Worm (Caenorhabditis elegans): ENCODE data around the gene ceh-100.

The ceh-100 gene

ce11 chrII:12620764-12621163 is 17.3 kb upstream of the ceh-100 start, which contains the start of gene nspe-1:
Gene nspe-1 (minus strand): TSS chrII:12620864.
- TF ChIP-seq nhr-76 (tag; optimal IDR thresholded peaks at IDR 0.05) (no peak), sea-2 (GFP tag; optimal IDR thresholded peaks at IDR 0.05) (no peak), pqm-1 (tag; optimal IDR thresholded peaks at IDR 0.05) (no peak), R02D3.7 (tag; optimal IDR thresholded peaks at IDR 0.05) (no peak), egl-5 (tag; optimal IDR thresholded peaks at IDR 0.05) (no peak), ztf-11 (tag; optimal IDR thresholded peaks at IDR 0.05) (no peak), daf-12 (tag; optimal IDR thresholded peaks at IDR 0.05) (no peak), snpc-4 (tag; optimal IDR thresholded peaks at IDR 0.05) (no peak), nhr-25 (tag; optimal IDR thresholded peaks at IDR 0.05) (no peak), nhr-12 (tag; optimal IDR thresholded peaks at IDR 0.05) (no peak), ZK546.5 (tag; optimal IDR thresholded peaks at IDR 0.05) (no peak), ceh-9 (tag; optimal IDR thresholded peaks at IDR 0.05) (no peak), lin-15B (tag; optimal IDR thresholded peaks at IDR 0.05) (no peak), nhr-28 (tag; optimal IDR thresholded peaks at IDR 0.05) (no peak), elt-3 (tag; optimal IDR thresholded peaks at IDR 0.05) (no peak), mdl-1 (tag; optimal IDR thresholded peaks at IDR 0.05) (no peak), zag-1 (tag; optimal IDR thresholded peaks at IDR 0.05) (no peak), lin-39 (tag; optimal IDR thresholded peaks at IDR 0.05) (no peak)

- TF ChIP-seq nhr-76 (tag; optimal IDR thresholded peaks at IDR 0.05) = no peak
- TF ChIP-seq fkh-10 (GFP tag; optimal IDR thresholded peaks at IDR 0.05) = no peak
- no peak for TF ChIP-seq skn-1 (tag; optimal IDR thresholded peaks at IDR 0.05)
- TF ChIP-seq ceh-82 (tag; optimal IDR thresholded peaks at IDR 0.05) = no peak
- TF ChIP-seq elt-2 (tag; optimal IDR thresholded peaks at IDR 0.05) = no peak
- no peak for TF ChIP-seq ztf-4 (tag; optimal IDR thresholded peaks at IDR 0.05)
- TF ChIP-seq elt-1 (tag; optimal IDR thresholded peaks at IDR 0.05) = no peak
- no peak for TF ChIP-seq pqm-1 (tag; optimal IDR thresholded peaks at IDR 0.05)
- no peak for TF ChIP-seq daf-12 (tag; optimal IDR thresholded peaks at IDR 0.05)
- TF ChIP-seq tbx-2 (tag; optimal IDR thresholded peaks at IDR 0.05) = no peak
- TF ChIP-seq nhr-237 (tag; optimal IDR thresholded peaks at IDR 0.05) = no peak
- no peak for TF ChIP-seq nhr-23 (tag; optimal IDR thresholded peaks at IDR 0.05)
- TF ChIP-seq egl-5 (tag; optimal IDR thresholded peaks at IDR 0.05) = no peak
- no peak for TF ChIP-seq eor-1 (tag; optimal IDR thresholded peaks at IDR 0.05)
- TF ChIP-seq sea-2 (GFP tag; optimal IDR thresholded peaks at IDR 0.05) = no peak
These were observed 15.8 kb upstream of the ceh-100 start, which contains the start of gene nspe-2 for ce11 chrII:12619288-12619687. Gene nspe-2 (minus strand): TSS chrII:12619388.

ce11 chrII:12617586-12617985 is 14.1 kb upstream of the ceh-100 start, which contains the start of gene nspe-3:
Gene nspe-3 (plus strand): TSS chrII:12617886.
- TF ChIP-seq fos-1 (tag; optimal IDR thresholded peaks at IDR 0.05) (no peak), egl-27 (tag; optimal IDR thresholded peaks at IDR 0.05) (no peak), elt-3 (tag; optimal IDR thresholded peaks at IDR 0.05) (no peak), nhr-25 (tag; optimal IDR thresholded peaks at IDR 0.05) (no peak)

- no peak for TF ChIP-seq ceh-9 (tag; optimal IDR thresholded peaks at IDR 0.05)
- TF ChIP-seq pha-4 (tag; optimal IDR thresholded peaks at IDR 0.05) = no peak
- TF ChIP-seq nhr-76 (tag; optimal IDR thresholded peaks at IDR 0.05) = no peak
- no peak for TF ChIP-seq ceh-28 (tag; optimal IDR thresholded peaks at IDR 0.05)
- TF ChIP-seq ZK546.5 (tag; optimal IDR thresholded peaks at IDR 0.05) = no peak
- TF ChIP-seq R02D3.7 (tag; optimal IDR thresholded peaks at IDR 0.05) = no peak
- no peak for TF ChIP-seq egl-27 (tag; optimal IDR thresholded peaks at IDR 0.05)
These were observed 12.6 kb upstream of the ceh-100 start, which contains the start of gene nspe-6 for ce11 chrII:12616081-12616480. Gene nspe-6 (minus strand): TSS chrII:12616181.

- peak; percentile 91 for TF ChIP-seq nhr-43 (tag; optimal IDR thresholded peaks at IDR 0.05; ENCODE audit: poor library complexity, severe bottlenecking)
- no peak for TF ChIP-seq ceh-28 (tag; optimal IDR thresholded peaks at IDR 0.05)
- TF ChIP-seq nhr-23 (tag; optimal IDR thresholded peaks at IDR 0.05) = peak; percentile 42
These were observed 11.9 kb upstream of the ceh-100 start for ce11 chrII:12615413-12615812.

ce11 chrII:12612218-12612617 is 8.7 kb upstream of the ceh-100 start, which contains the start of gene nspe-4:
Gene nspe-4 (plus strand): TSS chrII:12612518.
- TF ChIP-seq fos-1 (tag; optimal IDR thresholded peaks at IDR 0.05) (no peak), unc-62 (GFP tag; optimal IDR thresholded peaks at IDR 0.05) (no peak), nhr-23 (tag; optimal IDR thresholded peaks at IDR 0.05) (no peak), skn-1 (tag; optimal IDR thresholded peaks at IDR 0.05) (no peak), pha-4 (tag; optimal IDR thresholded peaks at IDR 0.05) (no peak), snpc-4 (tag; optimal IDR thresholded peaks at IDR 0.05) (no peak), pqm-1 (tag; optimal IDR thresholded peaks at IDR 0.05) (no peak), elt-2 (tag; optimal IDR thresholded peaks at IDR 0.05) (no peak), aly-2 (tag; optimal IDR thresholded peaks at IDR 0.05) (no peak), elt-3 (tag; optimal IDR thresholded peaks at IDR 0.05) (no peak), lsy-12 (tag; optimal IDR thresholded peaks at IDR 0.05) (no peak), ztf-11 (tag; optimal IDR thresholded peaks at IDR 0.05) (no peak)

All from whole organism, L3 larva.